Worm (Caenorhabditis elegans): ENCODE results near the gene K10C2.7.

K10C2.7 gene

DNA sequence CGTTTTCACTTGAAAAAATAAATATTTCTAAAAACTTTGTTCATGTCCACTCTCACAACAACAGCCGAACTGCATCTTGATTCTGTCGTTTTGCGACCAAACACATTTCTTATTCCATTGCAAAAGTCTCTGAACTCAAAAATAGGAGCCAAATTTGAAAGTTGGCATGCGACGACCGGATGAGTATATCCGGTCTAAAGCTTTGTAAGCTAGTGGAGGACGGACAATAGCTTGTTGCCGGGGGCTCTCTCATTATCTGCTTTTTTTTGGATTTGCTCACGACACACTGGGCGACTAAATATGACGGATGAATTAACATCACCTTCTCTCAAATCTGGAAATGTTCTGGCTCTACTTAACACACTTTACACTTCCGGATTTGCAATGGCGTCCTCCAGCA, 18.5 kb upstream of the K10C2.7 start, which contains the start of gene K04E7.1:
K04E7.1 (plus strand) TSS at position 301 of the 400 bp plus-strand sequence.
- TF ChIP-seq B0035.1 (tag; optimal IDR thresholded peaks at IDR 0.05), result no peak
- TF ChIP-seq rcor-1 (GFP tag; IDR thresholded peaks at IDR 0.05), result no peak
- TF ChIP-seq snpc-1.1 (tag; optimal IDR thresholded peaks at IDR 0.05; ENCODE audit: insufficient read depth), result no peak
- no peak for TF ChIP-seq repo-1 (tag; optimal IDR thresholded peaks at IDR 0.05)
- TF ChIP-seq F57C9.4 (tag; optimal IDR thresholded peaks at IDR 0.05), result no peak

DNA sequence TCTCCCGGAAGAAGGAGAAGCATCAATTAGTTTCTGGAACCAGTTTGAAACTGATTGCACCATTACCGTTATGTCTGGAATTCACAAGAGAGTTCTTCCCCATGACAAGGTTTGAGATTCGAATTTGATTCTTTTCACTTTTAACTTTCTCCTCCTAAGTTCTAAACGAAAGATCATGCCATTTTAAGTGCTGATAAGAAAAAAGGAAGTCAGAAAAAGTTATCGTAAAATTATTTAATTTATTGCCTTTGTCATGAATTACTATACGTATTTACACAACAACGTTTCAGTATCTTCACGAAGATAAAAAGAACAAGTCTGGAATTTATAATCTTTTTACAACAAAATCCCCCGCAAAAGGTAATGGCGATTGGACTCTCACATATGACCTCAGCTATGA, 16.9 kb upstream of the K10C2.7 start:
- TF ChIP-seq hlh-26 (GFP tag; conservative IDR thresholded peaks at IDR 0.05), result no peak
- TF ChIP-seq nhr-80 (tag; optimal IDR thresholded peaks at IDR 0.05), result peak; percentile 37

DNA sequence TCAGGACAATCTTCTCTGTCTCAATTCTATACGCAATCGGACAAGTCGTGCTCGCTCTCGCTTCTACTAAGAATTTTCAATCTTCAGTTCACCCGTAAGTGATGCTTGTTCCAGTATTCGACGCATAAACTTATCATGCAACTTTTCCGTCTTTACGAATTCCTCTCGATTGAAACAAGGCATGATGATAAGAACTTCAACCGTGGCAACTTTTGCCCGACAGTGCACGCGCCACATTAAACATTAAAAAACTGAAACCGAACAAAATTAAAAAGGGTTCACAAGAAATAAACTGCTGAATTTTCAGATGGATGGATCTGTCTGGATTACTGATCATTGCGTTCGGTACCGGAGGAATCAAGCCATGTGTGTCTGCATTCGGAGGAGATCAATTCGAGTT, 15.2 kb upstream of the K10C2.7 start:
- no peak for TF ChIP-seq lsy-27 (tag; optimal IDR thresholded peaks at IDR 0.05; ENCODE audit: borderline replicate concordance, insufficient read depth)
- TF ChIP-seq nhr-80 (tag; optimal IDR thresholded peaks at IDR 0.05), result peak; percentile 54

DNA sequence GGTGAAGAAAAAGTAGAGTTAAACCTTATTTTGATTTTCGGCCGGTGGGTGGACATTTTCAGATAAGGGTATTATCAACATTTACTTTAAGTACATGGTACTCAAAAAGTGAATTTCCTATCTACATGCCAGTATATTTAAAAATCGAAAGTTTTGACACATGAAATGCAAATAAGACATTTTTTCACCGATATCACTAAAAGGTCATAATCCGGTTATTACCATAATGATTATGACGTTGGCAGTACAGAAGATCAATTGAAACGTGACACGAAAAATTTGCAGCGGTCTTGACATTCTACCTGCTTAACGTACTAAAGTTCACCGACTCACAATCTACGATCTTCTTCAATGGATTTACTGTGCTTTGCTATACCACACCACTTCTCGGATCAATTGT, 14.7 kb upstream of the K10C2.7 start:
- TF ChIP-seq B0035.1 (tag; optimal IDR thresholded peaks at IDR 0.05) (no peak), lin-54 (GFP tag; optimal IDR thresholded peaks at IDR 0.05) (no peak), hmg-20 (GFP tag; IDR thresholded peaks at IDR 0.05) (no peak), tbp1 (GFP tag; optimal IDR thresholded peaks at IDR 0.05) (no peak), tbx-9 (tag; optimal IDR thresholded peaks at IDR 0.05; ENCODE audit: borderline replicate concordance) (no peak), let-526 (GFP tag; IDR thresholded peaks at IDR 0.05) (no peak), nhr-90 (tag; optimal IDR thresholded peaks at IDR 0.05) (no peak), Y67H2A.10 (GFP tag; conservative IDR thresholded peaks at IDR 0.05) (no peak), ceh-40 (GFP tag; IDR thresholded peaks at IDR 0.05) (no peak), hlh-12 (tag; optimal IDR thresholded peaks at IDR 0.05) (no peak), efl-1 (GFP tag; optimal IDR thresholded peaks at IDR 0.05) (no peak)

DNA sequence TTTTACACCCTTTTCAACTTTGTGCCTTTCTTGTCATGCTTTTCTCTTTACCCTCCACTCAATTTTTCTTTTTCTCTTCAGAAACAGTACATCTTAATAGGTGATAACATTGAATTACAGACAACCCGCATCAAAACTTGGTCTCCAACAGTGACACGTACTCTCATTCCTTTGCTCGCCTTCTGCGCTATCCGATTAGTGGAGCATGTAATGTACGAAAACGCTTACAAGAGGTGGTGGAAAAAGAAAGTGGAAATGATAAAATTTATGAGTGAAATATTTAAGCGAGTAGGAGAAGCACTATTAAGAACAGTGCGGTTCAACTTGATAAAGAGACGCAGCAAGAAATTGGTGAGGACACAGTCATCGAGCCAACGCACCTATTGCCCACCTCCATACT, 13.3 kb upstream of the K10C2.7 start, which contains the start of gene pept-1:
pept-1 (plus strand) TSS at position 306 of the 400 bp plus-strand sequence.
- TF ChIP-seq tbp1 (GFP tag; optimal IDR thresholded peaks at IDR 0.05), result peak; percentile 25
- TF ChIP-seq nhr-80 (tag; optimal IDR thresholded peaks at IDR 0.05), result peak; percentile 99
- TF ChIP-seq ets-4 (GFP tag; optimal IDR thresholded peaks at IDR 0.05), result peak; percentile 87
- TF ChIP-seq ztf-22 (GFP tag; optimal IDR thresholded peaks at IDR 0.05), result peak; percentile 60
- TF ChIP-seq mel-28 (tag; optimal IDR thresholded peaks at IDR 0.05; ENCODE audit: borderline replicate concordance), result no peak
- TF ChIP-seq mxl-1 (tag; optimal IDR thresholded peaks at IDR 0.05), result no peak
- TF ChIP-seq nfyb-1 (GFP tag; IDR thresholded peaks at IDR 0.05), result no peak
- TF ChIP-seq Y56A3A.18 (GFP tag; IDR thresholded peaks at IDR 0.05), result peak; percentile 70; the same call in 1 of the 2 replicates
- TF ChIP-seq atf-7 (tag; optimal IDR thresholded peaks at IDR 0.05), result peak; percentile 50
- peak; percentile 74 for TF ChIP-seq dox-1 (GFP tag; IDR thresholded peaks at IDR 0.05)
- TF ChIP-seq let-607 (tag; optimal IDR thresholded peaks at IDR 0.05), result peak; percentile 12 to 13

DNA sequence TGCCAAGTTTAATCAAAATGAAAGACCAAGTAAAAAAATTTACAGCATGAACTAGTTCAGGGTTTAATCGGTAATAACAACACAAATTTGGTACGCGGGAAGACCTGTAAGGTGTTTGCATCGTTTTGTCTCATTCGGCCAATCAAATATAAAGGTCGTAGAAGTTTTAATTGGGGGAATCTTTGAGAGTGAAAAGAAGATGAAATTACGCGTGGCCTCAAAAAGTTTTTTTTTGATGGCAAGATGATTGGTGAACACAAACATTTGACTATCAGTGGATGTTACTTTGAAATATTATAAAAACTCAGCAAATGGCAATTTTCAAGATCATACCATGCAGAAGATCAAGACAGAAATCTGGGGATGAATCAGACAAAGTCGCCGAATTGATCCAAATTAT, 11.9 kb upstream of the K10C2.7 start, which contains the start of gene nas-33:
nas-33 (minus strand) TSS at position 101 of the 400 bp plus-strand sequence.
- no peak for TF ChIP-seq him-1 (tag; optimal IDR thresholded peaks at IDR 0.05)
- no peak for TF ChIP-seq nhr-179 (tag; optimal IDR thresholded peaks at IDR 0.05)
- TF ChIP-seq lin-54 (GFP tag; optimal IDR thresholded peaks at IDR 0.05), result no peak
- TF ChIP-seq madf-6 (GFP tag; IDR thresholded peaks at IDR 0.05), result no peak
- no peak for TF ChIP-seq ztf-25 (GFP tag; IDR thresholded peaks at IDR 0.05)
- no peak for TF ChIP-seq ceh-79 (tag; optimal IDR thresholded peaks at IDR 0.05)
- no peak for TF ChIP-seq pbrm-1 (GFP tag; IDR thresholded peaks at IDR 0.05)
- no peak for TF ChIP-seq dpff-1 (tag; optimal IDR thresholded peaks at IDR 0.05)
- no peak for TF ChIP-seq ZK185.1 (tag; optimal IDR thresholded peaks at IDR 0.05; ENCODE audit: poor library complexity, severe bottlenecking)
- TF ChIP-seq unc-130 (GFP tag; optimal IDR thresholded peaks at IDR 0.05), result no peak
